Fruit fly (Drosophila melanogaster) whole organism, embryonic: ENCODE data around the gene CG4218.
A peak's percentile ranks its signal among the peaks of the same experiment; 100 is the strongest.

ENCODE experiments used
- Atf6 ChIP-seq: fragments of 200-800 bp; sonication (Bioruptor generic); IDR thresholded peaks from 2 replicates; pipeline ENCODE4 v1.3.6; 2022; ENCODE audit warnings: missing biosample characterization, missing genetic modification characterization
- BEAF-32 ChIP-seq: fragments of 200-800 bp; sonication (Bioruptor generic); optimal IDR thresholded peaks from 3 replicates; lab custom pipeline; 2017; ENCODE audit warnings: missing biosample characterization, missing genetic modification characterization, mild to moderate bottlenecking, moderate library complexity, missing genetic modification reagents
- Blimp-1 ChIP-seq: fragments of 200-800 bp; sonication (Bioruptor generic); optimal IDR thresholded peaks from 3 replicates; lab custom pipeline; 2018; ENCODE audit warnings: missing biosample characterization, missing genetic modification characterization, mild to moderate bottlenecking, moderate library complexity, missing genetic modification reagents
- Bteb2 ChIP-seq: fragments of 200-800 bp; sonication (Bioruptor generic); optimal IDR thresholded peaks from 2 replicates; lab custom pipeline; 2016; ENCODE audit warnings: missing biosample characterization, missing genetic modification characterization
- C15 ChIP-seq: fragments of 200-800 bp; sonication (Bioruptor generic); IDR thresholded peaks from 3 replicates; pipeline ENCODE4 v1.3.6; 2022; ENCODE audit warnings: missing biosample characterization, missing genetic modification characterization
- CG11247 ChIP-seq: fragments of 200-800 bp; sonication (Bioruptor generic); IDR thresholded peaks from 2 replicates; pipeline ENCODE4 v1.3.6; 2022; ENCODE audit warnings: missing biosample characterization, missing genetic modification characterization
- CG12155 ChIP-seq: fragments of 200-800 bp; sonication (Bioruptor generic); optimal IDR thresholded peaks from 3 replicates; lab custom pipeline; 2016; ENCODE audit warnings: missing biosample characterization, missing genetic modification characterization
- CG13775 ChIP-seq: fragments of 200-800 bp; sonication (Bioruptor generic); optimal IDR thresholded peaks from 3 replicates; lab custom pipeline; 2017; ENCODE audit warnings: missing biosample characterization, mild to moderate bottlenecking, missing genetic modification characterization
- CG1602 ChIP-seq: fragments of 200-800 bp; sonication (Bioruptor generic); optimal IDR thresholded peaks from 3 replicates; lab custom pipeline; 2016; ENCODE audit warnings: missing biosample characterization, missing genetic modification characterization
- CG17186 ChIP-seq: fragments of 200-800 bp; sonication (Bioruptor generic); optimal IDR thresholded peaks from 3 replicates; lab custom pipeline; 2017; ENCODE audit warnings: missing biosample characterization, missing genetic modification reagents, missing genetic modification characterization
- CG17359 ChIP-seq: fragments of 200-800 bp; sonication (Bioruptor generic); optimal IDR thresholded peaks from 3 replicates; lab custom pipeline; 2018; ENCODE audit warnings: missing biosample characterization, mild to moderate bottlenecking, missing genetic modification characterization, moderate library complexity
- CG1792 ChIP-seq: fragments of 200-800 bp; sonication (Bioruptor generic); optimal IDR thresholded peaks from 2 replicates; lab custom pipeline; 2016; ENCODE audit warnings: missing biosample characterization, missing genetic modification characterization
- CG18262 ChIP-seq: fragments of 200-800 bp; optimal IDR thresholded peaks from 3 replicates; lab custom pipeline; 2019; ENCODE audit warnings: missing biosample characterization, mild to moderate bottlenecking, missing genetic modification characterization, moderate library complexity
- CG18476 ChIP-seq: fragments of 200-800 bp; sonication (Bioruptor generic); optimal IDR thresholded peaks from 2 replicates; lab custom pipeline; 2016; ENCODE audit warnings: missing biosample characterization, mild to moderate bottlenecking, missing genetic modification characterization
- CG18599 ChIP-seq: fragments of 200-800 bp; sonication (Bioruptor generic); optimal IDR thresholded peaks from 3 replicates; lab custom pipeline; 2017; ENCODE audit warnings: missing biosample characterization, missing genetic modification characterization, mild to moderate bottlenecking, moderate library complexity, missing genetic modification reagents
- CG4404 ChIP-seq: fragments of 200-800 bp; sonication (Bioruptor generic); IDR thresholded peaks from 2 replicates; pipeline ENCODE4 v1.3.6; 2022; ENCODE audit warnings: missing biosample characterization, missing genetic modification characterization
- CG7963 ChIP-seq: fragments of 200-800 bp; sonication (Bioruptor generic); IDR thresholded peaks from 3 replicates; pipeline ENCODE4 v1.3.6; 2022; ENCODE audit warnings: missing biosample characterization, missing genetic modification characterization; ENCODE audit not compliant: partially characterized antibody
- E2f1 ChIP-seq: fragments of 200-800 bp; sonication (Bioruptor generic); IDR thresholded peaks from 2 replicates; pipeline ENCODE4 v1.3.6; 2022; ENCODE audit warnings: missing biosample characterization, missing genetic modification characterization
- E2f2 ChIP-seq: fragments of 200-800 bp; sonication (Bioruptor generic); IDR thresholded peaks from 2 replicates; pipeline ENCODE4 v1.3.6; 2022; ENCODE audit warnings: missing biosample characterization, missing genetic modification characterization
- Ets65A ChIP-seq: fragments of 200-800 bp; sonication (Bioruptor generic); peaks from one replicate; lab custom pipeline; 2016; ENCODE audit warnings: missing biosample characterization, missing genetic modification characterization
- GATAe ChIP-seq: fragments of 200-800 bp; sonication (Bioruptor generic); conservative IDR thresholded peaks from 2 replicates; pipeline ENCODE4 v1.3.6; 2022; ENCODE audit warnings: missing biosample characterization, missing genetic modification characterization
- HLH3B ChIP-seq: fragments of 200-800 bp; sonication (Bioruptor generic); IDR thresholded peaks from 2 replicates; pipeline ENCODE4 v1.3.6; 2022; ENCODE audit warnings: missing biosample characterization, missing genetic modification characterization
- HmgZ ChIP-seq: fragments of 200-800 bp; sonication (Bioruptor generic); optimal IDR thresholded peaks from 2 replicates; lab custom pipeline; 2018; ENCODE audit warnings: missing biosample characterization, mild to moderate bottlenecking, missing genetic modification characterization
- MBD-R2 ChIP-seq: fragments of 200-800 bp; sonication (Bioruptor generic); IDR thresholded peaks from 2 replicates; pipeline ENCODE4 v1.3.6; 2022; ENCODE audit warnings: missing biosample characterization, missing genetic modification characterization
- Max ChIP-seq: fragments of 200-800 bp; sonication (Bioruptor generic); optimal IDR thresholded peaks from 2 replicates; lab custom pipeline; 2016; ENCODE audit warnings: missing biosample characterization, mild to moderate bottlenecking, missing genetic modification characterization
- Nf-YA ChIP-seq: fragments of 200-800 bp; sonication (Bioruptor generic); IDR thresholded peaks from 2 replicates; pipeline ENCODE4 v1.3.6; 2022; ENCODE audit warnings: missing biosample characterization, missing genetic modification characterization
- PHDP ChIP-seq: fragments of 200-800 bp; sonication (Bioruptor generic); optimal IDR thresholded peaks from 3 replicates; lab custom pipeline; 2018; ENCODE audit warnings: missing biosample characterization, mild to moderate bottlenecking, missing genetic modification characterization, moderate library complexity
- Taf1 ChIP-seq: fragments of 200-800 bp; sonication (Bioruptor generic); IDR thresholded peaks from 2 replicates; pipeline ENCODE4 v1.3.6; 2022; ENCODE audit warnings: missing biosample characterization, missing genetic modification characterization
- al ChIP-seq: fragments of 200-800 bp; sonication (Bioruptor generic); IDR thresholded peaks from 2 replicates; pipeline ENCODE4 v1.3.6; 2022; ENCODE audit warnings: missing biosample characterization, missing genetic modification characterization
- cad ChIP-seq: fragments of >200 bp; optimal IDR thresholded peaks from 2 replicates; lab custom pipeline; 2017; ENCODE audit warnings: missing biosample characterization, missing genetic modification characterization
- disco-r ChIP-seq: fragments of 200-800 bp; sonication (Bioruptor generic); optimal IDR thresholded peaks from 2 replicates; lab custom pipeline; 2016; ENCODE audit warnings: missing biosample characterization, missing genetic modification characterization
- ems ChIP-seq: fragments of 200-800 bp; sonication (Bioruptor generic); optimal IDR thresholded peaks from 3 replicates; lab custom pipeline; 2016; ENCODE audit warnings: missing biosample characterization, missing genetic modification characterization
- eve ChIP-seq, 2 experiments: fragments of >200 bp; optimal IDR thresholded peaks; 2 replicates each; lab custom pipeline; 2017; ENCODE audit warnings: missing biosample characterization in 2 of 2, missing genetic modification characterization in 2 of 2
- hbn ChIP-seq: fragments of 200-800 bp; sonication (Bioruptor generic); IDR thresholded peaks from 2 replicates; pipeline ENCODE4 v1.3.6; 2022; ENCODE audit warnings: missing biosample characterization, missing genetic modification characterization; ENCODE audit not compliant: partially characterized antibody
- ind ChIP-seq: fragments of 200-800 bp; sonication (Bioruptor generic); optimal IDR thresholded peaks from 3 replicates; lab custom pipeline; 2016; ENCODE audit warnings: missing biosample characterization, missing genetic modification characterization
- inv ChIP-seq: fragments of 200-800 bp; sonication (Bioruptor generic); IDR thresholded peaks from 2 replicates; pipeline ENCODE4 v1.3.6; 2022; ENCODE audit warnings: missing biosample characterization, missing genetic modification characterization; ENCODE audit not compliant: partially characterized antibody
- kah ChIP-seq: fragments of 200-800 bp; sonication (Bioruptor generic); optimal IDR thresholded peaks from 2 replicates; lab custom pipeline; 2018; ENCODE audit warnings: missing biosample characterization, mild to moderate bottlenecking, missing genetic modification characterization
- kni ChIP-seq: fragments of 200-800 bp; sonication (Bioruptor generic); optimal IDR thresholded peaks from 3 replicates; lab custom pipeline; 2017; ENCODE audit warnings: mild to moderate bottlenecking, missing biosample characterization, missing genetic modification reagents, missing genetic modification characterization
- lbe ChIP-seq: fragments of 200-800 bp; sonication (Bioruptor generic); optimal IDR thresholded peaks from 2 replicates; lab custom pipeline; 2016; ENCODE audit warnings: missing biosample characterization, mild to moderate bottlenecking, missing genetic modification characterization
- lov ChIP-seq, 2 experiments: fragments of 200-800 bp in 1 of 2; fragments of >200 bp in 1 of 2; sonication (Bioruptor generic) in 1 of 2; IDR thresholded peaks in 1 of 2; optimal IDR thresholded peaks in 1 of 2; 2 replicates in 1 of 2; 3 replicates in 1 of 2; pipeline versions ENCODE4 v1.3.6 to Lab custom; 2017 to 2022; ENCODE audit warnings: missing biosample characterization in 1 of 2, missing genetic modification characterization in 1 of 2
- nau ChIP-seq: fragments of 200-800 bp; sonication (Bioruptor generic); optimal IDR thresholded peaks from 3 replicates; lab custom pipeline; 2017; ENCODE audit warnings: missing biosample characterization, mild to moderate bottlenecking, missing genetic modification characterization, missing genetic modification reagents
- nerfin-1 ChIP-seq: fragments of 200-800 bp; sonication (Bioruptor generic); optimal IDR thresholded peaks from 3 replicates; lab custom pipeline; 2019; ENCODE audit warnings: missing biosample characterization, mild to moderate bottlenecking, missing genetic modification characterization, moderate library complexity
- psq ChIP-seq: fragments of 200-800 bp; sonication (Bioruptor generic); optimal IDR thresholded peaks from 2 replicates; lab custom pipeline; 2017; ENCODE audit warnings: missing biosample characterization, missing genetic modification characterization
- ro ChIP-seq: fragments of 200-800 bp; sonication (Bioruptor generic); IDR thresholded peaks from 2 replicates; pipeline ENCODE4 v1.3.6; 2022; ENCODE audit warnings: missing biosample characterization, missing genetic modification characterization
- sc ChIP-seq, 3 experiments: fragments of >200 bp in 2 of 3; fragments of 200-800 bp in 1 of 3; sonication (Bioruptor generic) in 1 of 3; optimal IDR thresholded peaks; 2 replicates in 2 of 3; 3 replicates in 1 of 3; lab custom pipeline; 2017; ENCODE audit warnings: mild to moderate bottlenecking in 1 of 3, missing biosample characterization in 1 of 3, missing genetic modification characterization in 1 of 3, missing genetic modification reagents in 1 of 3
- schlank ChIP-seq: fragments of 200-800 bp; sonication (Bioruptor generic); optimal IDR thresholded peaks from 2 replicates; lab custom pipeline; 2018; ENCODE audit warnings: missing biosample characterization, mild to moderate bottlenecking, missing genetic modification characterization
- sd ChIP-seq: fragments of 200-800 bp; sonication (Bioruptor generic); optimal IDR thresholded peaks from 3 replicates; lab custom pipeline; 2018; ENCODE audit warnings: missing biosample characterization, mild to moderate bottlenecking, missing genetic modification characterization, moderate library complexity
- tio ChIP-seq: fragments of 200-800 bp; sonication (Bioruptor generic); optimal IDR thresholded peaks from 2 replicates; lab custom pipeline; 2017; ENCODE audit warnings: missing biosample characterization, missing genetic modification characterization, inconsistent platforms
- trh ChIP-seq: fragments of 200-800 bp; sonication (Bioruptor generic); optimal IDR thresholded peaks from 2 replicates; lab custom pipeline; 2016; ENCODE audit warnings: missing biosample characterization, missing genetic modification characterization
- zf30C ChIP-seq: fragments of 200-800 bp; sonication (Bioruptor generic); optimal IDR thresholded peaks from 3 replicates; lab custom pipeline; 2018; ENCODE audit warnings: missing biosample characterization, mild to moderate bottlenecking, missing genetic modification characterization

The CG4218 gene

dm6 chr2L:14500383-14500782 is 48.5 kb downstream of the CG4218 start (continued):
- TF ChIP-seq Nf-YA (GFP tag; lab: Robert Waterston, UW) (0 out of 2 replicates have a peak, but pooled peaks have one; percentile 22), disco-r (GFP tag; lab: Kevin White, UChicago) (no peak), E2f2 (peak; percentile 29; the same call in 1 of the 2 replicates), sc (optimal IDR thresholded peaks at IDR 0.05; lab: Kevin White, UChicago) (no peak), sc (GFP tag; optimal IDR thresholded peaks at IDR 0.05; lab: Kevin White, UChicago) (peak; percentile 69), Max (no peak), Ets65A (no peak), ind (GFP tag; lab: Kevin White, UChicago) (peak; percentile 60), PHDP (tag; lab: Kevin White, UChicago) (peak; percentile 70), CG17186 (GFP tag; lab: Kevin White, UChicago) (no peak), CG18599 (peak; percentile 70), nerfin-1 (peak; percentile 51), GATAe (GFP tag; lab: Robert Waterston, UW) (no peak), cad (GFP tag; lab: Kevin White, UChicago) (no peak), eve (GFP tag; optimal IDR thresholded peaks at IDR 0.05; lab: Kevin White, UChicago) (no peak), ro (GFP tag; lab: Robert Waterston, UW) (no peak), CG1792 (GFP tag; lab: Kevin White, UChicago) (no peak), kni (GFP tag; lab: Kevin White, UChicago) (no peak), CG11247 (GFP tag; lab: Robert Waterston, UW) (no peak), zf30C (GFP tag; lab: Kevin White, UChicago) (no peak), CG13775 (GFP tag; lab: Kevin White, UChicago) (peak; percentile 48), psq (GFP tag; lab: Kevin White, UChicago) (no peak), HLH3B (GFP tag; lab: Robert Waterston, UW) (peak; percentile 76), CG18262 (peak; percentile 82), trh (GFP tag; lab: Kevin White, UChicago) (no peak), nau (GFP tag; lab: Kevin White, UChicago) (no peak), CG4404 (GFP tag; lab: Robert Waterston, UW) (peak; percentile 69), MBD-R2 (peak; percentile 23; the same call in 1 of the 2 replicates), CG1602 (GFP tag; lab: Kevin White, UChicago) (peak; percentile 26), kah (peak; percentile 15), Blimp-1 (peak; percentile 77), ems (GFP tag; lab: Kevin White, UChicago) (no peak), Bteb2 (no peak), Atf6 (peak; percentile 31; the same call in 1 of the 2 replicates), E2f1 (GFP tag; lab: Robert Waterston, UW) (peak; percentile 64), C15 (GFP tag; lab: Robert Waterston, UW) (0 out of 3 replicates have a peak, but pooled peaks have one; percentile 46), sd (no peak), Taf1 (GFP tag; lab: Robert Waterston, UW) (peak; percentile 47; the same call in 1 of the 2 replicates), inv (GFP tag; lab: Robert Waterston, UW) (no peak), schlank (tag; lab: Kevin White, UChicago) (no peak), al (peak; percentile 45; the same call in 1 of the 2 replicates), CG17359 (tag; lab: Kevin White, UChicago) (peak; percentile 77), CG7963 (GFP tag; lab: Robert Waterston, UW) (no peak), lov (optimal IDR thresholded peaks at IDR 0.05; lab: Kevin White, UChicago) (no peak), lov (GFP tag; IDR thresholded peaks at IDR 0.05; lab: Robert Waterston, UW) (peak; percentile 77; the same call in 1 of the 3 replicates), CG18476 (GFP tag; lab: Kevin White, UChicago) (peak; percentile 18), BEAF-32 (GFP tag; lab: Kevin White, UChicago) (no peak), hbn (GFP tag; lab: Robert Waterston, UW) (no peak), lbe (no peak), tio (GFP tag; lab: Kevin White, UChicago) (peak; percentile 72), HmgZ (tag; lab: Kevin White, UChicago) (peak; percentile 45), CG12155 (GFP tag; lab: Kevin White, UChicago) (peak; percentile 48)
